Fruit fly (Drosophila melanogaster) whole organism, embryonic: ENCODE measurements around the gene TTLL15.
A peak's percentile ranks its signal among the peaks of the same experiment; 100 is the strongest.

Experiments
- Bdp1 ChIP-seq: fragments of 200-800 bp; sonication (Bioruptor generic); optimal IDR thresholded peaks from 3 replicates; lab custom pipeline; 2016; ENCODE audit warnings: missing biosample characterization, missing genetic modification characterization
- CG10267 ChIP-seq: fragments of 200-800 bp; sonication (Bioruptor generic); optimal IDR thresholded peaks from 2 replicates; lab custom pipeline; 2018; ENCODE audit warnings: missing biosample characterization, mild to moderate bottlenecking, missing genetic modification characterization, moderate library complexity
- CG11695 ChIP-seq: fragments of 200-800 bp; sonication (Bioruptor generic); IDR thresholded peaks from 3 replicates; pipeline ENCODE4 v1.3.6; 2022; ENCODE audit warnings: missing biosample characterization, missing genetic modification characterization
- CG12219 ChIP-seq: fragments of 200-800 bp; sonication (Bioruptor generic); optimal IDR thresholded peaks from 3 replicates; lab custom pipeline; 2018; ENCODE audit warnings: missing biosample characterization, mild to moderate bottlenecking, missing genetic modification characterization
- CG1529 ChIP-seq: fragments of 200-800 bp; sonication (Bioruptor generic); optimal IDR thresholded peaks from 3 replicates; lab custom pipeline; 2018; ENCODE audit warnings: missing biosample characterization, missing genetic modification characterization
- CG17612 ChIP-seq: fragments of 200-800 bp; sonication (Bioruptor generic); IDR thresholded peaks from 2 replicates; pipeline ENCODE4 v1.3.6; 2022; ENCODE audit warnings: missing biosample characterization, missing genetic modification characterization
- CG2712 ChIP-seq: fragments of 200-800 bp; optimal IDR thresholded peaks from 3 replicates; lab custom pipeline; 2019; ENCODE audit warnings: missing biosample characterization, mild to moderate bottlenecking, missing genetic modification characterization, moderate library complexity
- CG2875 ChIP-seq: fragments of 200-800 bp; sonication (Bioruptor generic); optimal IDR thresholded peaks from 2 replicates; lab custom pipeline; 2017; ENCODE audit warnings: missing biosample characterization, mild to moderate bottlenecking, missing genetic modification characterization, missing genetic modification reagents
- CG30403 ChIP-seq: fragments of 200-800 bp; sonication (Bioruptor generic); optimal IDR thresholded peaks from 3 replicates; lab custom pipeline; 2016; ENCODE audit warnings: missing biosample characterization, missing genetic modification characterization
- CG4617 ChIP-seq: fragments of 200-800 bp; sonication (Bioruptor generic); optimal IDR thresholded peaks from 3 replicates; lab custom pipeline; 2016; ENCODE audit warnings: missing biosample characterization, missing genetic modification characterization, borderline replicate concordance
- CG4820 ChIP-seq: fragments of 200-800 bp; sonication (Bioruptor generic); optimal IDR thresholded peaks from 3 replicates; lab custom pipeline; 2016; ENCODE audit warnings: missing biosample characterization, missing genetic modification characterization
- CG6175 ChIP-seq: fragments of 200-800 bp; sonication (Bioruptor generic); IDR thresholded peaks from 3 replicates; pipeline ENCODE4 v1.3.6; 2022; ENCODE audit warnings: missing biosample characterization, missing genetic modification characterization
- CG7271 ChIP-seq: fragments of 200-800 bp; sonication (Bioruptor generic); optimal IDR thresholded peaks from 2 replicates; lab custom pipeline; 2018; ENCODE audit warnings: missing biosample characterization, mild to moderate bottlenecking, missing genetic modification characterization, moderate library complexity
- CG7357 ChIP-seq: fragments of 200-800 bp; sonication (Bioruptor generic); IDR thresholded peaks from 3 replicates; pipeline ENCODE4 v1.3.6; 2022; ENCODE audit warnings: missing biosample characterization, missing genetic modification characterization
- CG7786 ChIP-seq: fragments of 200-800 bp; sonication (Bioruptor generic); optimal IDR thresholded peaks from 2 replicates; lab custom pipeline; 2016; ENCODE audit warnings: missing biosample characterization, missing genetic modification characterization
- Deaf1 ChIP-seq: fragments of 200-800 bp; optimal IDR thresholded peaks from 3 replicates; lab custom pipeline; 2019; ENCODE audit warnings: missing biosample characterization, mild to moderate bottlenecking, missing genetic modification characterization, moderate library complexity
- Drgx ChIP-seq: fragments of 200-800 bp; sonication (Bioruptor generic); IDR thresholded peaks from 2 replicates; pipeline ENCODE4 v1.3.6; 2022; ENCODE audit warnings: missing biosample characterization, missing genetic modification characterization
- Elba2 ChIP-seq: fragments of 200-800 bp; sonication (Bioruptor generic); optimal IDR thresholded peaks from 3 replicates; lab custom pipeline; 2016; ENCODE audit warnings: missing biosample characterization, missing genetic modification characterization
- Ets65A ChIP-seq: fragments of 200-800 bp; sonication (Bioruptor generic); peaks from one replicate; lab custom pipeline; 2016; ENCODE audit warnings: missing biosample characterization, missing genetic modification characterization
- Ets97D ChIP-seq: fragments of 200-800 bp; sonication (Bioruptor generic); optimal IDR thresholded peaks from 3 replicates; lab custom pipeline; 2016; ENCODE audit warnings: missing biosample characterization, missing genetic modification characterization
- Gsc ChIP-seq: fragments of 200-800 bp; sonication (Bioruptor generic); IDR thresholded peaks from 2 replicates; pipeline ENCODE4 v1.3.6; 2022; ENCODE audit warnings: missing biosample characterization, missing genetic modification characterization
- H2.0 ChIP-seq: fragments of 200-800 bp; sonication (Bioruptor generic); IDR thresholded peaks from 2 replicates; pipeline ENCODE4 v1.3.6; 2022; ENCODE audit warnings: missing biosample characterization, missing genetic modification characterization
- Hmr ChIP-seq: fragments of 200-800 bp; sonication (Bioruptor generic); optimal IDR thresholded peaks from 3 replicates; lab custom pipeline; 2017; ENCODE audit warnings: mild to moderate bottlenecking, missing biosample characterization, missing genetic modification reagents, missing genetic modification characterization
- Lhr ChIP-seq: fragments of 200-800 bp; sonication (Bioruptor generic); optimal IDR thresholded peaks from 3 replicates; lab custom pipeline; 2017; ENCODE audit warnings: mild to moderate bottlenecking, missing biosample characterization, missing genetic modification reagents, missing genetic modification characterization
- Med ChIP-seq: fragments of 200-800 bp; sonication (Bioruptor generic); peaks from one replicate; lab custom pipeline; 2016; ENCODE audit warnings: missing biosample characterization, missing genetic modification characterization, mild to moderate bottlenecking, inconsistent platforms, moderate library complexity
- NC2β ChIP-seq: fragments of 200-800 bp; sonication (Bioruptor generic); optimal IDR thresholded peaks from 2 replicates; lab custom pipeline; 2016; ENCODE audit warnings: missing biosample characterization, missing genetic modification characterization
- Rfx ChIP-seq: fragments of 200-800 bp; sonication (Bioruptor generic); IDR thresholded peaks from 2 replicates; pipeline ENCODE4 v1.3.6; 2022; ENCODE audit warnings: missing biosample characterization, missing genetic modification characterization
- Sin3A ChIP-seq: fragments of >200 bp; optimal IDR thresholded peaks from 2 replicates; lab custom pipeline; 2018
- Sox102F ChIP-seq: fragments of 200-800 bp; sonication (Bioruptor generic); optimal IDR thresholded peaks from 2 replicates; lab custom pipeline; 2018; ENCODE audit warnings: missing biosample characterization, mild to moderate bottlenecking, missing genetic modification characterization, moderate library complexity
- Taf1 ChIP-seq: fragments of 200-800 bp; sonication (Bioruptor generic); IDR thresholded peaks from 2 replicates; pipeline ENCODE4 v1.3.6; 2022; ENCODE audit warnings: missing biosample characterization, missing genetic modification characterization
- Trl ChIP-seq, 3 experiments: fragments of >200 bp in 2 of 3; fragments of 200-800 bp in 1 of 3; sonication (Bioruptor generic) in 1 of 3; optimal IDR thresholded peaks; 2 replicates in 1 of 3; 3 replicates in 2 of 3; lab custom pipeline; 2016 to 2017; ENCODE audit warnings: missing biosample characterization in 1 of 3, missing genetic modification characterization in 1 of 3
- Vsx1 ChIP-seq: fragments of 200-800 bp; sonication (Bioruptor generic); optimal IDR thresholded peaks from 2 replicates; lab custom pipeline; 2017; ENCODE audit warnings: missing biosample characterization, mild to moderate bottlenecking, missing genetic modification characterization, missing genetic modification reagents
- ash1 ChIP-seq: fragments of 200-800 bp; sonication (Bioruptor generic); optimal IDR thresholded peaks from 2 replicates; lab custom pipeline; 2018; ENCODE audit warnings: missing biosample characterization, mild to moderate bottlenecking, missing genetic modification characterization
- bowl ChIP-seq: fragments of 200-800 bp; sonication (Bioruptor generic); IDR thresholded peaks from 2 replicates; pipeline ENCODE4 v1.3.6; 2022; ENCODE audit warnings: missing biosample characterization, missing genetic modification characterization
- btn ChIP-seq: fragments of 200-800 bp; sonication (Bioruptor generic); optimal IDR thresholded peaks from 2 replicates; lab custom pipeline; 2016; ENCODE audit warnings: missing biosample characterization, missing genetic modification characterization
- cad ChIP-seq: fragments of >200 bp; optimal IDR thresholded peaks from 2 replicates; lab custom pipeline; 2017; ENCODE audit warnings: missing biosample characterization, missing genetic modification characterization
- chif ChIP-seq, 2 experiments: fragments of 200-800 bp; sonication (Bioruptor generic); optimal IDR thresholded peaks; 3 replicates each; lab custom pipeline; 2016; ENCODE audit warnings: missing biosample characterization in 2 of 2, missing genetic modification characterization in 2 of 2
- crp ChIP-seq, 2 experiments: fragments of 200-800 bp; sonication (Bioruptor generic); optimal IDR thresholded peaks; 2 replicates in 1 of 2; 3 replicates in 1 of 2; lab custom pipeline; 2017; ENCODE audit warnings: missing biosample characterization in 2 of 2, missing genetic modification characterization in 2 of 2, mild to moderate bottlenecking in 1 of 2, moderate library complexity in 1 of 2
- dpn ChIP-seq, 2 experiments: fragments of 200-800 bp; sonication (Bioruptor generic); optimal IDR thresholded peaks; 3 replicates each; lab custom pipeline; 2016; ENCODE audit warnings: missing biosample characterization in 2 of 2, missing genetic modification characterization in 2 of 2
- fd102C ChIP-seq: fragments of 200-800 bp; sonication (Bioruptor generic); optimal IDR thresholded peaks from 2 replicates; lab custom pipeline; 2018; ENCODE audit warnings: missing biosample characterization, mild to moderate bottlenecking, missing genetic modification characterization, moderate library complexity
- her ChIP-seq: fragments of 200-800 bp; sonication (Bioruptor generic); optimal IDR thresholded peaks from 2 replicates; lab custom pipeline; 2016; ENCODE audit warnings: missing biosample characterization, missing genetic modification characterization
- jumu ChIP-seq: fragments of 200-800 bp; sonication (Bioruptor generic); optimal IDR thresholded peaks from 3 replicates; lab custom pipeline; 2016; ENCODE audit warnings: missing biosample characterization, missing genetic modification characterization
- luna ChIP-seq: fragments of 200-800 bp; sonication (Bioruptor generic); optimal IDR thresholded peaks from 2 replicates; lab custom pipeline; 2016; ENCODE audit warnings: missing biosample characterization, missing genetic modification characterization
- pb ChIP-seq: fragments of 200-800 bp; sonication (Bioruptor generic); optimal IDR thresholded peaks from 3 replicates; lab custom pipeline; 2016; ENCODE audit warnings: missing biosample characterization, missing genetic modification characterization
- pros ChIP-seq: fragments of 200-800 bp; sonication (Bioruptor generic); optimal IDR thresholded peaks from 3 replicates; lab custom pipeline; 2019; ENCODE audit warnings: missing biosample characterization, mild to moderate bottlenecking, missing genetic modification characterization, moderate library complexity
- pum ChIP-seq: fragments of 200-800 bp; sonication (Bioruptor generic); optimal IDR thresholded peaks from 2 replicates; lab custom pipeline; 2016; ENCODE audit warnings: missing biosample characterization, missing genetic modification characterization
- ranshi ChIP-seq: fragments of 200-800 bp; sonication (Bioruptor generic); IDR thresholded peaks from 2 replicates; pipeline ENCODE4 v1.3.6; 2022; ENCODE audit warnings: missing biosample characterization, missing genetic modification characterization
- sim ChIP-seq: fragments of 200-800 bp; sonication (Bioruptor generic); IDR thresholded peaks from 2 replicates; pipeline ENCODE4 v1.3.6; 2022; ENCODE audit warnings: missing biosample characterization, missing genetic modification characterization
- sug ChIP-seq: fragments of 200-800 bp; optimal IDR thresholded peaks from 2 replicates; lab custom pipeline; 2019; ENCODE audit warnings: missing biosample characterization, mild to moderate bottlenecking, missing genetic modification characterization, moderate library complexity
- trem ChIP-seq: fragments of 200-800 bp; optimal IDR thresholded peaks from 3 replicates; lab custom pipeline; 2019; ENCODE audit warnings: missing biosample characterization, mild to moderate bottlenecking, missing genetic modification characterization, moderate library complexity
- twi ChIP-seq: fragments of 200-800 bp; optimal IDR thresholded peaks from 2 replicates; lab custom pipeline; 2019; ENCODE audit warnings: missing biosample characterization, mild to moderate bottlenecking, missing genetic modification characterization, moderate library complexity
- zfh1 ChIP-seq: fragments of 200-800 bp; sonication (Bioruptor generic); IDR thresholded peaks from 3 replicates; pipeline ENCODE4 v1.3.6; 2022; ENCODE audit warnings: missing biosample characterization, missing genetic modification characterization

Gene TTLL15

dm6 chr3R:10854243-10854874, 39.3 kb downstream of the TTLL15 start, which contains the start of the genes CG6567 and CG4511 (continued):
- TF ChIP-seq Ets97D (GFP tag; lab: Kevin White, UChicago) (peak; percentile 45), jumu (no peak), Elba2 (GFP tag; lab: Kevin White, UChicago) (peak; percentile 77), Vsx1 (GFP tag; lab: Kevin White, UChicago) (no peak), CG11695 (GFP tag; lab: Robert Waterston, UW) (no peak), twi (tag; lab: Kevin White, UChicago) (no peak), her (GFP tag; lab: Kevin White, UChicago) (no peak), btn (GFP tag; lab: Kevin White, UChicago) (no peak), CG4617 (GFP tag; lab: Kevin White, UChicago) (peak; percentile 72), Sox102F (no peak), Deaf1 (no peak), cad (GFP tag; lab: Kevin White, UChicago) (no peak), dpn (GFP tag; optimal IDR thresholded peaks at IDR 0.05; lab: Kevin White, UChicago) (no peak), CG7786 (GFP tag; lab: Kevin White, UChicago) (no peak), CG10267 (peak; percentile 8), CG7271 (no peak), Trl (optimal IDR thresholded peaks at IDR 0.05; lab: Kevin White, UChicago) (no peak), Trl (GFP tag; optimal IDR thresholded peaks at IDR 0.05; lab: Kevin White, UChicago) (no peak), CG30403 (GFP tag; lab: Kevin White, UChicago) (no peak), crp (GFP tag; optimal IDR thresholded peaks at IDR 0.05; lab: Kevin White, UChicago) (peak; percentile 56 to 95), trem (tag; lab: Kevin White, UChicago) (peak; percentile 57), Med (GFP tag; lab: Kevin White, UChicago) (peak; percentile 80), pb (GFP tag; lab: Kevin White, UChicago) (no peak), Rfx (GFP tag; lab: Robert Waterston, UW) (no peak), CG1529 (GFP tag; lab: Kevin White, UChicago) (no peak), Drgx (GFP tag; lab: Robert Waterston, UW) (no peak), CG2712 (tag; lab: Kevin White, UChicago) (no peak), zfh1 (GFP tag; lab: Robert Waterston, UW) (no peak), sim (GFP tag; lab: Robert Waterston, UW) (no peak), NC2β (GFP tag; lab: Kevin White, UChicago) (peak; percentile 9), bowl (GFP tag; lab: Robert Waterston, UW) (no peak), luna (no peak), sug (tag; lab: Kevin White, UChicago) (peak; percentile 48), Gsc (GFP tag; lab: Robert Waterston, UW) (no peak), H2.0 (GFP tag; lab: Robert Waterston, UW) (no peak), fd102C (no peak), Taf1 (GFP tag; lab: Robert Waterston, UW) (no peak), CG17612 (GFP tag; lab: Robert Waterston, UW) (no peak), Bdp1 (GFP tag; lab: Kevin White, UChicago) (no peak), CG7357 (GFP tag; lab: Robert Waterston, UW) (no peak), Lhr (peak; percentile 36), chif (GFP tag; optimal IDR thresholded peaks at IDR 0.05; lab: Kevin White, UChicago) (no peak), CG4820 (GFP tag; lab: Kevin White, UChicago) (no peak), CG12219 (GFP tag; lab: Kevin White, UChicago) (no peak), ranshi (GFP tag; lab: Robert Waterston, UW) (no peak), Ets65A (no peak), Sin3A (lab: Kevin White, UChicago) (peak; percentile 76), Hmr (GFP tag; lab: Kevin White, UChicago) (no peak), ash1 (no peak), CG6175 (GFP tag; lab: Robert Waterston, UW) (0 out of 3 replicates have a peak, but pooled peaks have one; percentile 16), pros (GFP tag; lab: Kevin White, UChicago) (no peak), pum (GFP tag; lab: Kevin White, UChicago) (no peak), CG2875 (GFP tag; lab: Kevin White, UChicago) (no peak)
